Fruit fly (Drosophila melanogaster) whole organism, embryonic: ENCODE data around the gene CG7601.

ENCODE experiments used
- Adf1 ChIP-seq: fragments of 200-800 bp; sonication (Bioruptor generic); IDR thresholded peaks from 2 replicates; pipeline ENCODE4 v1.3.6; 2022; ENCODE audit warnings: missing biosample characterization, missing genetic modification characterization
- Asciz ChIP-seq: fragments of 200-800 bp; sonication (Bioruptor generic); optimal IDR thresholded peaks from 2 replicates; lab custom pipeline; 2017; ENCODE audit warnings: missing biosample characterization, mild to moderate bottlenecking, missing genetic modification characterization, missing genetic modification reagents
- B-H1 ChIP-seq: fragments of 200-800 bp; sonication (Bioruptor generic); IDR thresholded peaks from 3 replicates; pipeline ENCODE4 v1.3.6; 2022; ENCODE audit warnings: missing biosample characterization, missing genetic modification characterization
- B-H2 ChIP-seq: fragments of 200-800 bp; sonication (Bioruptor generic); optimal IDR thresholded peaks from 2 replicates; lab custom pipeline; 2018; ENCODE audit warnings: missing biosample characterization, mild to moderate bottlenecking, missing genetic modification characterization
- CG10321 ChIP-seq: fragments of 200-800 bp; sonication (Bioruptor generic); IDR thresholded peaks from 2 replicates; pipeline ENCODE4 v1.3.6; 2022; ENCODE audit warnings: missing biosample characterization, missing genetic modification characterization
- CG11456 ChIP-seq: fragments of 200-800 bp; sonication (Bioruptor generic); IDR thresholded peaks from 3 replicates; pipeline ENCODE4 v1.3.6; 2022; ENCODE audit warnings: missing biosample characterization, missing genetic modification characterization
- CG12659 ChIP-seq: fragments of 200-800 bp; sonication (Bioruptor generic); optimal IDR thresholded peaks from 3 replicates; lab custom pipeline; 2017; ENCODE audit warnings: mild to moderate bottlenecking, missing biosample characterization, missing genetic modification reagents, missing genetic modification characterization
- CG13123 ChIP-seq: fragments of 200-800 bp; sonication (Bioruptor generic); optimal IDR thresholded peaks from 2 replicates; lab custom pipeline; 2016; ENCODE audit warnings: missing biosample characterization, missing genetic modification characterization
- CG17186 ChIP-seq: fragments of 200-800 bp; sonication (Bioruptor generic); optimal IDR thresholded peaks from 3 replicates; lab custom pipeline; 2017; ENCODE audit warnings: missing biosample characterization, missing genetic modification reagents, missing genetic modification characterization
- CG17829 ChIP-seq: fragments of 200-800 bp; optimal IDR thresholded peaks from 2 replicates; lab custom pipeline; 2019; ENCODE audit warnings: missing biosample characterization, mild to moderate bottlenecking, missing genetic modification characterization, moderate library complexity
- CG17912 ChIP-seq: fragments of 200-800 bp; sonication (Bioruptor generic); optimal IDR thresholded peaks from 2 replicates; lab custom pipeline; 2018; ENCODE audit warnings: missing biosample characterization, mild to moderate bottlenecking, missing genetic modification characterization
- CG18262 ChIP-seq: fragments of 200-800 bp; optimal IDR thresholded peaks from 3 replicates; lab custom pipeline; 2019; ENCODE audit warnings: missing biosample characterization, mild to moderate bottlenecking, missing genetic modification characterization, moderate library complexity
- CG1832 ChIP-seq: fragments of 200-800 bp; sonication (Bioruptor generic); optimal IDR thresholded peaks from 2 replicates; lab custom pipeline; 2017; ENCODE audit warnings: missing biosample characterization, mild to moderate bottlenecking, missing genetic modification characterization, inconsistent platforms
- CG2202 ChIP-seq: fragments of 200-800 bp; sonication (Bioruptor generic); optimal IDR thresholded peaks from 2 replicates; lab custom pipeline; 2018; ENCODE audit warnings: missing biosample characterization, mild to moderate bottlenecking, missing genetic modification characterization
- CG30020 ChIP-seq: fragments of 200-800 bp; optimal IDR thresholded peaks from 2 replicates; lab custom pipeline; 2019; ENCODE audit warnings: missing biosample characterization, mild to moderate bottlenecking, missing genetic modification characterization, moderate library complexity
- CG31224 ChIP-seq: fragments of 200-800 bp; sonication (Bioruptor generic); IDR thresholded peaks from 2 replicates; pipeline ENCODE4 v1.3.6; 2022; ENCODE audit warnings: missing biosample characterization, missing genetic modification characterization
- CG32767 ChIP-seq: fragments of 200-800 bp; sonication (Bioruptor generic); IDR thresholded peaks from 2 replicates; pipeline ENCODE4 v1.3.6; 2022; ENCODE audit warnings: missing biosample characterization, missing genetic modification characterization
- CG42726 ChIP-seq: fragments of 200-800 bp; sonication (Bioruptor generic); IDR thresholded peaks from 2 replicates; pipeline ENCODE4 v1.3.6; 2022; ENCODE audit warnings: missing biosample characterization, missing genetic modification characterization; ENCODE audit not compliant: partially characterized antibody
- CG5245 ChIP-seq: fragments of 200-800 bp; sonication (Bioruptor generic); optimal IDR thresholded peaks from 3 replicates; lab custom pipeline; 2016; ENCODE audit warnings: missing biosample characterization, missing genetic modification characterization
- CG6654 ChIP-seq: fragments of 200-800 bp; sonication (Bioruptor generic); optimal IDR thresholded peaks from 2 replicates; lab custom pipeline; 2017; ENCODE audit warnings: missing biosample characterization, mild to moderate bottlenecking, missing genetic modification characterization
- D19A ChIP-seq: fragments of 200-800 bp; optimal IDR thresholded peaks from 3 replicates; lab custom pipeline; 2019; ENCODE audit warnings: missing biosample characterization, mild to moderate bottlenecking, missing genetic modification characterization, moderate library complexity
- Dref ChIP-seq: fragments of 200-800 bp; sonication (Bioruptor generic); IDR thresholded peaks from 2 replicates; pipeline ENCODE4 v1.3.6; 2022; ENCODE audit warnings: missing biosample characterization, missing genetic modification characterization
- E2f2 ChIP-seq: fragments of 200-800 bp; sonication (Bioruptor generic); IDR thresholded peaks from 2 replicates; pipeline ENCODE4 v1.3.6; 2022; ENCODE audit warnings: missing biosample characterization, missing genetic modification characterization
- Fer2 ChIP-seq: fragments of 200-800 bp; sonication (Bioruptor generic); optimal IDR thresholded peaks from 2 replicates; lab custom pipeline; 2018; ENCODE audit warnings: missing biosample characterization, mild to moderate bottlenecking, missing genetic modification characterization, moderate library complexity
- HLH54F ChIP-seq: fragments of 200-800 bp; sonication (Bioruptor generic); optimal IDR thresholded peaks from 3 replicates; lab custom pipeline; 2016; ENCODE audit warnings: missing biosample characterization, missing genetic modification characterization
- HmgD ChIP-seq: fragments of 200-800 bp; sonication (Bioruptor generic); optimal IDR thresholded peaks from 3 replicates; lab custom pipeline; 2016; ENCODE audit warnings: missing biosample characterization, missing genetic modification characterization
- Hsf ChIP-seq: fragments of 200-800 bp; sonication (Bioruptor generic); optimal IDR thresholded peaks from 3 replicates; lab custom pipeline; 2016; ENCODE audit warnings: missing biosample characterization, missing genetic modification characterization
- Nf-YC ChIP-seq: fragments of 200-800 bp; optimal IDR thresholded peaks from 3 replicates; lab custom pipeline; 2019; ENCODE audit warnings: missing biosample characterization, mild to moderate bottlenecking, missing genetic modification characterization, moderate library complexity
- Scr ChIP-seq: fragments of 200-800 bp; sonication (Bioruptor generic); IDR thresholded peaks from 2 replicates; pipeline ENCODE4 v1.3.6; 2022; ENCODE audit warnings: missing biosample characterization, missing genetic modification characterization; ENCODE audit not compliant: partially characterized antibody
- Six4 ChIP-seq: fragments of 200-800 bp; sonication (Bioruptor generic); optimal IDR thresholded peaks from 2 replicates; lab custom pipeline; 2016; ENCODE audit warnings: missing biosample characterization, missing genetic modification characterization
- Sox102F ChIP-seq: fragments of 200-800 bp; sonication (Bioruptor generic); optimal IDR thresholded peaks from 2 replicates; lab custom pipeline; 2018; ENCODE audit warnings: missing biosample characterization, mild to moderate bottlenecking, missing genetic modification characterization, moderate library complexity
- Spps ChIP-seq: fragments of 200-800 bp; sonication (Bioruptor generic); optimal IDR thresholded peaks from 2 replicates; lab custom pipeline; 2018; ENCODE audit warnings: missing biosample characterization, mild to moderate bottlenecking, missing genetic modification characterization
- ara ChIP-seq: fragments of 200-800 bp; sonication (Bioruptor generic); IDR thresholded peaks from 2 replicates; pipeline ENCODE4 v1.3.6; 2022; ENCODE audit warnings: missing biosample characterization, missing genetic modification characterization
- ato ChIP-seq: fragments of 200-800 bp; sonication (Bioruptor generic); IDR thresholded peaks from 2 replicates; pipeline ENCODE4 v1.3.6; 2022; ENCODE audit warnings: missing biosample characterization, missing genetic modification characterization; ENCODE audit not compliant: partially characterized antibody
- bsh ChIP-seq, 2 experiments: fragments of 200-800 bp; sonication (Bioruptor generic); optimal IDR thresholded peaks; 2 replicates each; lab custom pipeline; 2017 to 2018; ENCODE audit warnings: mild to moderate bottlenecking in 2 of 2, missing biosample characterization in 2 of 2, missing genetic modification characterization in 2 of 2, moderate library complexity in 1 of 2
- cwo ChIP-seq: fragments of 200-800 bp; sonication (Bioruptor generic); optimal IDR thresholded peaks from 3 replicates; lab custom pipeline; 2017; ENCODE audit warnings: missing biosample characterization, missing genetic modification characterization, mild to moderate bottlenecking, moderate library complexity, missing genetic modification reagents
- grau ChIP-seq: fragments of 200-800 bp; optimal IDR thresholded peaks from 3 replicates; lab custom pipeline; 2019; ENCODE audit warnings: missing biosample characterization, mild to moderate bottlenecking, missing genetic modification characterization, moderate library complexity
- grn ChIP-seq: fragments of 200-800 bp; sonication (Bioruptor generic); optimal IDR thresholded peaks from 3 replicates; lab custom pipeline; 2017; ENCODE audit warnings: missing biosample characterization, missing genetic modification characterization
- h ChIP-seq: fragments of >200 bp; optimal IDR thresholded peaks from 2 replicates; lab custom pipeline; 2017
- hth ChIP-seq: fragments of >200 bp; optimal IDR thresholded peaks from 2 replicates; lab custom pipeline; 2017; ENCODE audit warnings: inconsistent platforms
- knrl ChIP-seq: fragments of 200-800 bp; sonication (Bioruptor generic); IDR thresholded peaks from 3 replicates; pipeline ENCODE4 v1.3.6; 2022; ENCODE audit warnings: missing biosample characterization, missing genetic modification characterization; ENCODE audit not compliant: partially characterized antibody
- peb ChIP-seq: fragments of 200-800 bp; sonication (Bioruptor generic); IDR thresholded peaks from 2 replicates; pipeline ENCODE4 v1.3.6; 2022; ENCODE audit warnings: missing biosample characterization, missing genetic modification characterization
- pfk ChIP-seq: fragments of 200-800 bp; sonication (Bioruptor generic); optimal IDR thresholded peaks from 2 replicates; lab custom pipeline; 2018; ENCODE audit warnings: missing biosample characterization, mild to moderate bottlenecking, missing genetic modification characterization, moderate library complexity
- pho ChIP-seq: fragments of 200-800 bp; sonication (Bioruptor generic); optimal IDR thresholded peaks from 2 replicates; lab custom pipeline; 2016; ENCODE audit warnings: missing biosample characterization, missing genetic modification characterization
- rib ChIP-seq: fragments of 200-800 bp; sonication (Bioruptor generic); IDR thresholded peaks from 2 replicates; pipeline ENCODE4 v1.3.6; 2022; ENCODE audit warnings: missing biosample characterization, missing genetic modification characterization
- tll ChIP-seq, 2 experiments: fragments of 200-800 bp in 1 of 2; fragments of >200 bp in 1 of 2; sonication (Bioruptor generic) in 1 of 2; optimal IDR thresholded peaks; 2 replicates each; lab custom pipeline; 2017 to 2019; ENCODE audit warnings: missing biosample characterization in 2 of 2, missing genetic modification characterization in 2 of 2, mild to moderate bottlenecking in 1 of 2, moderate library complexity in 1 of 2
- twi ChIP-seq: fragments of 200-800 bp; optimal IDR thresholded peaks from 2 replicates; lab custom pipeline; 2019; ENCODE audit warnings: missing biosample characterization, mild to moderate bottlenecking, missing genetic modification characterization, moderate library complexity
- vnd ChIP-seq: fragments of 200-800 bp; sonication (Bioruptor generic); IDR thresholded peaks from 3 replicates; pipeline ENCODE4 v1.3.6; 2022; ENCODE audit warnings: missing biosample characterization, missing genetic modification characterization; ENCODE audit not compliant: partially characterized antibody
- zfh2 ChIP-seq: fragments of 200-800 bp; sonication (Bioruptor generic); optimal IDR thresholded peaks from 2 replicates; lab custom pipeline; 2016; ENCODE audit warnings: missing biosample characterization, missing genetic modification characterization

The CG7601 gene

DNA sequence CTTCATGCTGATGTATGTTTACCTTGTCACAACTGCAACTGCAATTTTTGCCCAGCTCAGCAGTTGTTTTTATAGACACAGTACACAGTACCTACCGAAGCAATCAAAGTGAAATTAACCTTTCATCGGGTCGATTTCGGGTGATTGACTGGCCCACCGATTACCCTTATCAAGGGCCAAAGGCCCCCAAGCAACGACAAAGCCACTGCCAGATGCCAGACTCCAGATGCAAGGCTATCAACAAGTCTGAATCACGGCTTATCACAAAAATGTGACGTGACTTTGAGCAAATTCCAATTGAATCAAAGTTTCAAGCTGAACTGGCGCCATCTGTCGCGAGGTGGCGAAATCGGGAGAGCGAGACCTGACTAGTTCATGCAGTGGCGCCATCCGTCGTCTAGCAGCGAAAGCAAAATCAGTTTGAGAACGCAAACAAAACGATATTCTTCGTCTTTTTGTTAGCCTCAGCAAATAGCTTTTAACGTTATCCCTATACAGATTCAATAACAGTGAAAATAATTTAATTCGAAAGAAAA lies 19.7 kb downstream of the CG7601 start, which contains the start of gene Obp99b (continued):
- TF ChIP-seq pfk (GFP tag; lab: Kevin White, UChicago), result peak; percentile 45
- TF ChIP-seq CG32767 (GFP tag; lab: Robert Waterston, UW), result no peak; the same call in 1 of the 2 replicates
- TF ChIP-seq CG42726 (GFP tag; lab: Robert Waterston, UW), result no peak
- peak; percentile 80 for TF ChIP-seq HmgD (GFP tag; lab: Kevin White, UChicago)
- peak; percentile 53 for TF ChIP-seq twi (tag; lab: Kevin White, UChicago)
- peak; percentile 61; the same call in 2 of the 3 replicates for TF ChIP-seq B-H1 (GFP tag; lab: Robert Waterston, UW)
- peak; percentile 71 for TF ChIP-seq CG2202
- TF ChIP-seq CG5245, result peak; percentile 91
- 0 out of 2 replicates have a peak, but pooled peaks have one; percentile 10 for TF ChIP-seq Dref (GFP tag; lab: Robert Waterston, UW)
- peak; percentile 25 for TF ChIP-seq Nf-YC
- no peak for TF ChIP-seq vnd
- TF ChIP-seq Fer2 (tag; lab: Kevin White, UChicago), result peak; percentile 48
- peak; percentile 49 for TF ChIP-seq CG12659 (GFP tag; lab: Kevin White, UChicago)
- TF ChIP-seq peb, result peak; percentile 30; the same call in 1 of the 2 replicates
- peak; percentile 84 for TF ChIP-seq Hsf (GFP tag; lab: Kevin White, UChicago)
- TF ChIP-seq B-H2 (GFP tag; lab: Kevin White, UChicago), result peak; percentile 27
- TF ChIP-seq CG17829, result peak; percentile 77
- TF ChIP-seq HLH54F (GFP tag; lab: Kevin White, UChicago), result peak; percentile 14
- peak; percentile 68 for TF ChIP-seq Sox102F (GFP tag; lab: Kevin White, UChicago)
- no peak for TF ChIP-seq pho (GFP tag; lab: Kevin White, UChicago)
- TF ChIP-seq grn (GFP tag; lab: Kevin White, UChicago), result no peak
- TF ChIP-seq, all 482 proteins: peak for 374

DNA sequence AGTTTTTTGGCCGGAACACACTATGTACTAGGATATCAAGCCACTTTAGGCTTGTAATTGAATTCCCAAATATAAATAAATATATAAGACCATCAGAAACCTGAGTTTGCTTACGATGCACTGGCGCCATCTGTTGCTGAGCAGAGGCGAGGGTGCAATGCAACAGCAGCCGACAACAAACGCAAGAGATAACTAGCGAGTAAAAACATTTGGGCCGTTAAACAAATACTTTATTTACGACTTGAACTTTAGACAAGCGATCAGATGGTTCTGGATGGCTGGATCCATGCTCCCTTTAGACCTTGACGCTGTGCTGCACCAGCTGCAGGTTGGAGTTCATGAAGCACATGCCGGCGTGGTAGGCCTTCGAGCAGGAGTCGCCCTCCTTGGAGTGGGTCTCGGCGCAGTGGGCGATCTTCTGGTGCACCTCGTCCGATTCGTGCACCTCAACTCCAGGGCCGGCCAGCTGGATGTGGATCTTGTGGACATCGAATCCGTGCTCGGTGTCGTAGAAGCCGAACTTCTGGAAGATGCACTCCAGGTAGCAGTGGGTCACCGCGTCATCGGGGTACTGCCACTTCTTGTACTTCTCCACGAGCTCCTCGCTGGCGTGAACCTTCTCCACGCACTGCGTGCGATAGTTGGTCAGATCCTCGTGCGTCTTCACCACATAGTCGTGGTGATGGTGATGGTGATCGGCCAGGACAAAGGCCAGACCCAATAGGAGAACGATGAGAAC lies 20.3 kb downstream of the CG7601 start:
- TF ChIP-seq D19A (tag; lab: Kevin White, UChicago) (no peak), Six4 (GFP tag; lab: Kevin White, UChicago) (no peak), CG17186 (GFP tag; lab: Kevin White, UChicago) (no peak), bsh (GFP tag; optimal IDR thresholded peaks at IDR 0.05; lab: Kevin White, UChicago) (peak in 1 of 2 experiments; percentile 1), CG30020 (tag; lab: Kevin White, UChicago) (no peak), CG13123 (GFP tag; lab: Kevin White, UChicago) (no peak), cwo (GFP tag; lab: Kevin White, UChicago) (no peak), CG11456 (GFP tag; lab: Robert Waterston, UW) (0 out of 3 replicates have a peak, but pooled peaks have one; percentile 23), zfh2 (GFP tag; lab: Kevin White, UChicago) (no peak), Spps (tag; lab: Kevin White, UChicago) (no peak), grau (tag; lab: Kevin White, UChicago) (no peak), CG17912 (GFP tag; lab: Kevin White, UChicago) (no peak), CG1832 (GFP tag; lab: Kevin White, UChicago) (no peak), CG18262 (tag; lab: Kevin White, UChicago) (peak; percentile 9), ara (GFP tag; lab: Robert Waterston, UW) (no peak), h (lab: Kevin White, UChicago) (peak; percentile 70), E2f2 (no peak), Asciz (no peak), Scr (GFP tag; lab: Robert Waterston, UW) (no peak), knrl (GFP tag; lab: Robert Waterston, UW) (no peak), rib (GFP tag; lab: Robert Waterston, UW) (no peak), Adf1 (GFP tag; lab: Robert Waterston, UW) (no peak), CG31224 (GFP tag; lab: Robert Waterston, UW) (no peak), ato (no peak), hth (lab: Kevin White, UChicago) (no peak), CG10321 (GFP tag; lab: Robert Waterston, UW) (no peak), CG6654 (GFP tag; lab: Kevin White, UChicago) (no peak), tll (GFP tag; optimal IDR thresholded peaks at IDR 0.05; lab: Kevin White, UChicago) (no peak)
